Worm (Caenorhabditis elegans) whole organism, L1 larva: ENCODE results near the gene btb-9.

Experiments
- ceh-90 ChIP-seq: sonication (generic microtip); optimal IDR thresholded peaks from 2 replicates; lab custom pipeline; 2016; ENCODE audit warnings: missing genetic modification characterization, missing compliant biosample characterization
- fkh-10 ChIP-seq: sonication (generic microtip); optimal IDR thresholded peaks from 2 replicates; lab custom pipeline; 2017; ENCODE audit warnings: missing biosample characterization, missing genetic modification reagents, missing genetic modification characterization
- nhr-237 ChIP-seq: fragments of 150-350 bp; optimal IDR thresholded peaks from 2 replicates; lab custom pipeline; 2014; ENCODE audit warnings: missing biosample characterization, missing genetic modification characterization
- nhr-28 ChIP-seq: fragments of 150-350 bp; optimal IDR thresholded peaks from 2 replicates; lab custom pipeline; 2014; ENCODE audit warnings: missing biosample characterization, missing genetic modification characterization
- nhr-77 ChIP-seq: fragments of 150-350 bp; optimal IDR thresholded peaks from 2 replicates; lab custom pipeline; 2014; ENCODE audit warnings: missing biosample characterization, missing genetic modification characterization
- pqm-1 ChIP-seq: sonication (generic microtip); optimal IDR thresholded peaks from 3 replicates; lab custom pipeline; 2017; ENCODE audit warnings: missing biosample characterization, missing genetic modification characterization
- zag-1 ChIP-seq: fragments of 150-350 bp; optimal IDR thresholded peaks from 2 replicates; lab custom pipeline; 2014; ENCODE audit warnings: missing biosample characterization, missing genetic modification characterization
- ztf-11 ChIP-seq, 2 experiments: sonication (generic microtip); optimal IDR thresholded peaks; 2 replicates each; lab custom pipeline; 2016 to 2017; ENCODE audit warnings: missing genetic modification characterization in 2 of 2, missing biosample characterization in 1 of 2, missing compliant biosample characterization in 1 of 2

DNA sequence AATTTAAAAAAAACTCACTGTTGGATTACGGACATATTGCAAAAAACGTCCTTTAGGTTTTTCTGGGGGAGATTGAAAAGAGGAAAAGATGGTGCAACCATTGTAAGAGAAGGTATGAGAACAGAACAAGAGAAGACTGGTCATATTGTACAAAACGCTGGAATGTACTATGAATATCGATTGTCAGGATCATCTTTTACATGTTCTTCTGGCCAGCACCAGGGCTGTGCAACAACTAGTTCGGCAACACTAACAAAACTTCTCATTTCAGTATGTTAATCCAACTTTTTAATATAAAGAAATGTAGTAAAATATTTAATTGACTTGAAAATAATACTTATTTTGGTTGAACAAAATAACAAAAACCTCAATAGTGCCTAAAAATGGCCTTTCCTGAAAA, 24.9 kb upstream of the btb-9 start, which contains the start of gene fbxb-47:
- TF ChIP-seq nhr-237 (tag; lab: Kevin White, UChicago) (no peak), ceh-90 (tag; lab: Kevin White, UChicago) (no peak), nhr-28 (no peak), zag-1 (tag; lab: Kevin White, UChicago) (no peak), fkh-10 (no peak), nhr-77 (no peak), pqm-1 (tag; lab: Kevin White, UChicago) (no peak), ztf-11 (tag; optimal IDR thresholded peaks at IDR 0.05; lab: Kevin White, UChicago) (no peak)
